Fruit fly (Drosophila melanogaster) whole organism, prepupa: ENCODE measurements around the gene CG31213.
A peak's percentile ranks its signal among the peaks of the same experiment; 100 is the strongest.

ENCODE experiments used
- Blimp-1 ChIP-seq: fragments of 200-800 bp; sonication (Bioruptor generic); optimal IDR thresholded peaks from 3 replicates; lab custom pipeline; 2017; ENCODE audit warnings: missing biosample characterization, missing genetic modification characterization, mild to moderate bottlenecking, moderate library complexity, missing genetic modification reagents
- CG10631 ChIP-seq: fragments of 200-800 bp; sonication (Bioruptor generic); optimal IDR thresholded peaks from 2 replicates; lab custom pipeline; 2016; ENCODE audit warnings: missing biosample characterization, missing genetic modification characterization
- CG10669 ChIP-seq: fragments of 200-800 bp; sonication (Bioruptor generic); optimal IDR thresholded peaks from 3 replicates; lab custom pipeline; 2018; ENCODE audit warnings: missing biosample characterization, mild to moderate bottlenecking, missing genetic modification characterization, moderate library complexity
- CG11294 ChIP-seq: fragments of 200-800 bp; sonication (Bioruptor generic); IDR thresholded peaks from 2 replicates; pipeline ENCODE4 v1.3.6; 2022; ENCODE audit warnings: missing biosample characterization, missing genetic modification characterization
- CG11902 ChIP-seq: fragments of 200-800 bp; sonication (Bioruptor generic); optimal IDR thresholded peaks from 3 replicates; lab custom pipeline; 2016; ENCODE audit warnings: missing biosample characterization, missing genetic modification characterization
- CG15336 ChIP-seq: fragments of 200-800 bp; sonication (Bioruptor generic); IDR thresholded peaks from 2 replicates; pipeline ENCODE4 v1.3.6; 2022; ENCODE audit warnings: missing biosample characterization, missing genetic modification characterization
- CG1621 ChIP-seq: fragments of 200-800 bp; sonication (Bioruptor generic); optimal IDR thresholded peaks from 3 replicates; lab custom pipeline; 2018; ENCODE audit warnings: missing biosample characterization, mild to moderate bottlenecking, missing genetic modification characterization
- CG16779 ChIP-seq: fragments of 200-800 bp; sonication (Bioruptor generic); optimal IDR thresholded peaks from 3 replicates; lab custom pipeline; 2017; ENCODE audit warnings: missing biosample characterization, mild to moderate bottlenecking, missing genetic modification characterization
- CG3032 ChIP-seq: fragments of 200-800 bp; optimal IDR thresholded peaks from 2 replicates; lab custom pipeline; 2019; ENCODE audit warnings: missing biosample characterization, mild to moderate bottlenecking, missing genetic modification characterization, moderate library complexity
- CG34406 ChIP-seq: fragments of 200-800 bp; sonication (Bioruptor generic); optimal IDR thresholded peaks from 3 replicates; lab custom pipeline; 2016; ENCODE audit warnings: missing biosample characterization, missing genetic modification characterization
- CG6163 ChIP-seq: fragments of 200-800 bp; sonication (Bioruptor generic); IDR thresholded peaks from 3 replicates; pipeline ENCODE4 v1.3.6; 2022; ENCODE audit warnings: missing biosample characterization, missing genetic modification characterization
- CG6276 ChIP-seq: fragments of 200-800 bp; sonication (Bioruptor generic); optimal IDR thresholded peaks from 2 replicates; lab custom pipeline; 2017; ENCODE audit warnings: missing biosample characterization, mild to moderate bottlenecking, missing genetic modification characterization
- CG6792 ChIP-seq: fragments of 200-800 bp; sonication (Bioruptor generic); optimal IDR thresholded peaks from 3 replicates; lab custom pipeline; 2016; ENCODE audit warnings: missing biosample characterization, missing genetic modification characterization
- CG6808 ChIP-seq: fragments of 200-800 bp; sonication (Bioruptor generic); optimal IDR thresholded peaks from 3 replicates; lab custom pipeline; 2017; ENCODE audit warnings: missing biosample characterization, missing genetic modification characterization, mild to moderate bottlenecking, moderate library complexity, missing genetic modification reagents
- CG6854 ChIP-seq: fragments of 200-800 bp; sonication (Bioruptor generic); optimal IDR thresholded peaks from 2 replicates; lab custom pipeline; 2017; ENCODE audit warnings: missing biosample characterization, mild to moderate bottlenecking, missing genetic modification characterization
- CG7368 ChIP-seq: fragments of 200-800 bp; sonication (Bioruptor generic); optimal IDR thresholded peaks from 3 replicates; lab custom pipeline; 2016; ENCODE audit warnings: missing biosample characterization, missing genetic modification characterization
- CG8119 ChIP-seq: fragments of 200-800 bp; sonication (Bioruptor generic); IDR thresholded peaks from 3 replicates; pipeline ENCODE4 v1.3.6; 2022; ENCODE audit warnings: missing biosample characterization, missing genetic modification characterization
- CG8319 ChIP-seq: fragments of 200-800 bp; sonication (Bioruptor generic); optimal IDR thresholded peaks from 3 replicates; lab custom pipeline; 2016; ENCODE audit warnings: missing biosample characterization, missing genetic modification characterization
- CG8632 ChIP-seq: fragments of 200-800 bp; sonication (Bioruptor generic); optimal IDR thresholded peaks from 3 replicates; lab custom pipeline; 2016; ENCODE audit warnings: missing biosample characterization, missing genetic modification characterization
- CG9139 ChIP-seq: fragments of 200-800 bp; sonication (Bioruptor generic); optimal IDR thresholded peaks from 3 replicates; lab custom pipeline; 2017; ENCODE audit warnings: missing biosample characterization, mild to moderate bottlenecking, missing genetic modification characterization
- Eip75B ChIP-seq: fragments of 200-800 bp; sonication (Bioruptor generic); optimal IDR thresholded peaks from 3 replicates; lab custom pipeline; 2016; ENCODE audit warnings: missing biosample characterization, missing genetic modification characterization
- Eip78C ChIP-seq: fragments of 200-800 bp; sonication (Bioruptor generic); peaks from one replicate; lab custom pipeline; 2016; ENCODE audit warnings: missing biosample characterization, missing genetic modification characterization
- Eip93F ChIP-seq: fragments of 200-800 bp; sonication (Bioruptor generic); optimal IDR thresholded peaks from 2 replicates; lab custom pipeline; 2016; ENCODE audit warnings: missing biosample characterization, mild to moderate bottlenecking, missing genetic modification characterization
- Ets21C ChIP-seq: fragments of 200-800 bp; sonication (Bioruptor generic); optimal IDR thresholded peaks from 3 replicates; lab custom pipeline; 2016; ENCODE audit warnings: missing biosample characterization, missing genetic modification characterization
- Gug ChIP-seq: fragments of 200-800 bp; sonication (Bioruptor generic); IDR thresholded peaks from 2 replicates; pipeline ENCODE4 v1.3.6; 2022; ENCODE audit warnings: missing biosample characterization, missing genetic modification characterization
- Hr38 ChIP-seq: sonication (Bioruptor generic); optimal IDR thresholded peaks from 2 replicates; lab custom pipeline; 2016; ENCODE audit warnings: missing biosample characterization, missing genetic modification characterization
- Hr39 ChIP-seq: fragments of 200-800 bp; sonication (Bioruptor generic); optimal IDR thresholded peaks from 2 replicates; lab custom pipeline; 2016; ENCODE audit warnings: missing biosample characterization, missing genetic modification characterization
- Lpt ChIP-seq: fragments of 200-800 bp; sonication (Bioruptor generic); optimal IDR thresholded peaks from 3 replicates; lab custom pipeline; 2016; ENCODE audit warnings: missing biosample characterization, missing genetic modification characterization
- Met ChIP-seq: fragments of 200-800 bp; sonication (Bioruptor generic); optimal IDR thresholded peaks from 3 replicates; lab custom pipeline; 2016; ENCODE audit warnings: missing biosample characterization, missing genetic modification characterization
- OdsH ChIP-seq: fragments of 200-800 bp; sonication (Bioruptor generic); optimal IDR thresholded peaks from 3 replicates; lab custom pipeline; 2016; ENCODE audit warnings: missing biosample characterization, missing genetic modification characterization
- Sox102F ChIP-seq: fragments of 200-800 bp; sonication (Bioruptor generic); optimal IDR thresholded peaks from 2 replicates; lab custom pipeline; 2016; ENCODE audit warnings: missing biosample characterization, mild to moderate bottlenecking, missing genetic modification characterization
- Sox14 ChIP-seq: fragments of 200-800 bp; sonication (Bioruptor generic); optimal IDR thresholded peaks from 3 replicates; lab custom pipeline; 2016; ENCODE audit warnings: missing biosample characterization, missing genetic modification characterization
- Sox15 ChIP-seq: fragments of 200-800 bp; sonication (Bioruptor generic); optimal IDR thresholded peaks from 3 replicates; lab custom pipeline; 2016; ENCODE audit warnings: missing biosample characterization, missing genetic modification characterization
- acj6 ChIP-seq: fragments of 200-800 bp; sonication (Bioruptor generic); optimal IDR thresholded peaks from 3 replicates; lab custom pipeline; 2016; ENCODE audit warnings: missing biosample characterization, missing genetic modification characterization
- dac ChIP-seq: fragments of 200-800 bp; sonication (Bioruptor generic); optimal IDR thresholded peaks from 2 replicates; lab custom pipeline; 2017; ENCODE audit warnings: missing biosample characterization, mild to moderate bottlenecking, missing genetic modification characterization
- dsx ChIP-seq: fragments of 200-800 bp; optimal IDR thresholded peaks from 3 replicates; lab custom pipeline; 2019; ENCODE audit warnings: missing biosample characterization, mild to moderate bottlenecking, missing genetic modification characterization, moderate library complexity; ENCODE audit not compliant: poor library complexity, severe bottlenecking
- eg ChIP-seq: fragments of 200-800 bp; sonication (Bioruptor generic); IDR thresholded peaks from 3 replicates; pipeline ENCODE4 v1.3.6; 2022; ENCODE audit warnings: missing biosample characterization, missing genetic modification characterization
- esn ChIP-seq: fragments of 200-800 bp; sonication (Bioruptor generic); optimal IDR thresholded peaks from 2 replicates; lab custom pipeline; 2016; ENCODE audit warnings: missing biosample characterization, mild to moderate bottlenecking, missing genetic modification characterization, moderate library complexity
- fd59A ChIP-seq: fragments of 200-800 bp; sonication (Bioruptor generic); optimal IDR thresholded peaks from 2 replicates; lab custom pipeline; 2017; ENCODE audit warnings: missing biosample characterization, mild to moderate bottlenecking, missing genetic modification characterization, missing genetic modification reagents
- fd85E ChIP-seq: fragments of 200-800 bp; sonication (Bioruptor generic); optimal IDR thresholded peaks from 3 replicates; lab custom pipeline; 2016; ENCODE audit warnings: missing biosample characterization, missing genetic modification characterization
- fkh ChIP-seq: fragments of 200-800 bp; sonication (Bioruptor generic); optimal IDR thresholded peaks from 3 replicates; lab custom pipeline; 2017; ENCODE audit warnings: missing biosample characterization, mild to moderate bottlenecking, missing genetic modification characterization, moderate library complexity
- lz ChIP-seq: fragments of 200-800 bp; sonication (Bioruptor generic); optimal IDR thresholded peaks from 3 replicates; lab custom pipeline; 2016; ENCODE audit warnings: missing biosample characterization, missing genetic modification characterization
- net ChIP-seq: fragments of 200-800 bp; sonication (Bioruptor generic); optimal IDR thresholded peaks from 3 replicates; lab custom pipeline; 2016; ENCODE audit warnings: missing biosample characterization, missing genetic modification characterization
- pdm3 ChIP-seq: fragments of 200-800 bp; sonication (Bioruptor generic); optimal IDR thresholded peaks from 3 replicates; lab custom pipeline; 2016; ENCODE audit warnings: missing biosample characterization, missing genetic modification characterization
- salr ChIP-seq, 2 experiments: fragments of 200-800 bp; sonication (Bioruptor generic); optimal IDR thresholded peaks; 3 replicates each; lab custom pipeline; 2016 to 2018; ENCODE audit warnings: missing biosample characterization in 2 of 2, missing genetic modification characterization in 2 of 2, mild to moderate bottlenecking in 1 of 2
- spab ChIP-seq: fragments of 200-800 bp; sonication (Bioruptor generic); optimal IDR thresholded peaks from 2 replicates; lab custom pipeline; 2017; ENCODE audit warnings: missing biosample characterization, mild to moderate bottlenecking, missing genetic modification characterization, missing genetic modification reagents
- vri ChIP-seq: fragments of 200-800 bp; sonication (Bioruptor generic); optimal IDR thresholded peaks from 3 replicates; lab custom pipeline; 2016; ENCODE audit warnings: missing biosample characterization, mild to moderate bottlenecking, missing genetic modification characterization

CG31213 gene

dm6 chr3R:19998418-19998817, 25.7 kb downstream of the CG31213 start (continued):
- TF ChIP-seq CG6163 (GFP tag; lab: Robert Waterston, UW) (peak; percentile 85), CG6808 (GFP tag; lab: Kevin White, UChicago) (peak; percentile 60), net (peak; percentile 66), CG8319 (GFP tag; lab: Kevin White, UChicago) (peak; percentile 20), vri (GFP tag; lab: Kevin White, UChicago) (peak; percentile 40), Sox15 (GFP tag; lab: Kevin White, UChicago) (peak; percentile 37), Eip78C (peak; percentile 87), CG11902 (GFP tag; lab: Kevin White, UChicago) (peak; percentile 62), fd59A (peak; percentile 52), dsx (GFP tag; lab: Kevin White, UChicago) (peak; percentile 48), CG1621 (tag; lab: Kevin White, UChicago) (peak; percentile 57), dac (GFP tag; lab: Kevin White, UChicago) (peak; percentile 33), fkh (GFP tag; lab: Kevin White, UChicago) (no peak), pdm3 (GFP tag; lab: Kevin White, UChicago) (peak; percentile 78), Eip75B (GFP tag; lab: Kevin White, UChicago) (peak; percentile 62), salr (GFP tag; optimal IDR thresholded peaks at IDR 0.05; lab: Kevin White, UChicago) (peak; percentile 43 to 48), acj6 (GFP tag; lab: Kevin White, UChicago) (peak; percentile 77), CG11294 (GFP tag; lab: Robert Waterston, UW) (peak; percentile 46)

- peak; percentile 52 for TF ChIP-seq CG9139
- TF ChIP-seq fkh (GFP tag; lab: Kevin White, UChicago), result no peak
- TF ChIP-seq Eip78C, result peak; percentile 93
- peak; percentile 76 for TF ChIP-seq pdm3 (GFP tag; lab: Kevin White, UChicago)
- TF ChIP-seq CG7368 (GFP tag; lab: Kevin White, UChicago), result peak; percentile 62
- TF ChIP-seq net, result peak; percentile 80
- peak; percentile 87 for TF ChIP-seq acj6 (GFP tag; lab: Kevin White, UChicago)
- TF ChIP-seq vri (GFP tag; lab: Kevin White, UChicago), result peak; percentile 40
- peak; percentile 78 for TF ChIP-seq Lpt
- peak; percentile 46 for TF ChIP-seq CG16779 (tag; lab: Kevin White, UChicago)
- peak; percentile 82 for TF ChIP-seq CG34406 (GFP tag; lab: Kevin White, UChicago)
- TF ChIP-seq CG8319 (GFP tag; lab: Kevin White, UChicago), result peak; percentile 10
- peak; percentile 85 for TF ChIP-seq OdsH (GFP tag; lab: Kevin White, UChicago)
- peak; percentile 40 for TF ChIP-seq CG6276 (GFP tag; lab: Kevin White, UChicago)
- peak; percentile 83 for TF ChIP-seq dsx (GFP tag; lab: Kevin White, UChicago)
- peak; percentile 79 for TF ChIP-seq CG8632 (GFP tag; lab: Kevin White, UChicago)
- TF ChIP-seq spab (GFP tag; lab: Kevin White, UChicago), result peak; percentile 64
- TF ChIP-seq Hr39 (GFP tag; lab: Kevin White, UChicago), result peak; percentile 60
- peak; percentile 83 for TF ChIP-seq CG3032 (tag; lab: Kevin White, UChicago)
- TF ChIP-seq eg (GFP tag; lab: Robert Waterston, UW), result peak; percentile 88
- TF ChIP-seq Hr38 (GFP tag; lab: Kevin White, UChicago), result no peak
- peak; percentile 75 for TF ChIP-seq CG6792 (GFP tag; lab: Kevin White, UChicago)
- TF ChIP-seq esn (GFP tag; lab: Kevin White, UChicago), result peak; percentile 83
- TF ChIP-seq Eip93F, result no peak
- peak; percentile 86 for TF ChIP-seq CG15336 (GFP tag; lab: Robert Waterston, UW)
- TF ChIP-seq Eip75B (GFP tag; lab: Kevin White, UChicago), result peak; percentile 58
- peak; percentile 33 for TF ChIP-seq Ets21C (GFP tag; lab: Kevin White, UChicago)
- TF ChIP-seq lz (GFP tag; lab: Kevin White, UChicago), result peak; percentile 62
- peak; percentile 17 for TF ChIP-seq CG6854
- no peak for TF ChIP-seq fd85E (GFP tag; lab: Kevin White, UChicago)
- peak; percentile 56 for TF ChIP-seq CG1621 (tag; lab: Kevin White, UChicago)
- TF ChIP-seq CG8119, result peak; percentile 92
- peak; percentile 72 for TF ChIP-seq Sox102F
- TF ChIP-seq Gug (GFP tag; lab: Robert Waterston, UW), result peak; percentile 73; the same call in 1 of the 2 replicates
- TF ChIP-seq salr (GFP tag; optimal IDR thresholded peaks at IDR 0.05; lab: Kevin White, UChicago), result peak; percentile 16 to 81
- peak; percentile 73 for TF ChIP-seq Met
- TF ChIP-seq CG10669 (GFP tag; lab: Kevin White, UChicago), result peak; percentile 76
- peak; percentile 50 for TF ChIP-seq Sox15 (GFP tag; lab: Kevin White, UChicago)
- peak; percentile 73 for TF ChIP-seq CG6808 (GFP tag; lab: Kevin White, UChicago)
- peak; percentile 44 for TF ChIP-seq Blimp-1
- TF ChIP-seq Sox14 (GFP tag; lab: Kevin White, UChicago), result peak; percentile 56
- peak; percentile 87 for TF ChIP-seq CG10631 (GFP tag; lab: Kevin White, UChicago)
Measured at dm6 chr3R:19999474-19999873, 26.8 kb downstream of the CG31213 start.
